Fruit fly (Drosophila melanogaster) whole organism, wandering third instar larva: Measurements from ENCODE around the gene CG15725.

Source experiments
- Abd-B ChIP-seq: fragments of >200 bp; optimal IDR thresholded peaks from 2 replicates; lab custom pipeline; 2017; ENCODE audit warnings: missing biosample characterization, missing genetic modification characterization
- CG32264 ChIP-seq: fragments of 200-800 bp; sonication (Bioruptor generic); optimal IDR thresholded peaks from 2 replicates; lab custom pipeline; 2016; ENCODE audit warnings: missing biosample characterization, missing genetic modification characterization
- CG9705 ChIP-seq: fragments of 200-800 bp; sonication (Bioruptor generic); optimal IDR thresholded peaks from 2 replicates; lab custom pipeline; 2018; ENCODE audit warnings: missing biosample characterization, mild to moderate bottlenecking, missing genetic modification characterization
- CrebA ChIP-seq: fragments of 200-800 bp; sonication (Bioruptor generic); optimal IDR thresholded peaks from 2 replicates; lab custom pipeline; 2016; ENCODE audit warnings: missing biosample characterization, mild to moderate bottlenecking, missing genetic modification characterization, borderline replicate concordance
- Dfd ChIP-seq: fragments of >200 bp; optimal IDR thresholded peaks from 2 replicates; lab custom pipeline; 2017; ENCODE audit warnings: missing biosample characterization, missing genetic modification characterization
- Dif ChIP-seq: fragments of 200-275, 200-300 bp; sonication (Bioruptor generic); optimal IDR thresholded peaks from 2 replicates; lab custom pipeline; 2018; ENCODE audit warnings: missing biosample characterization, missing genetic modification characterization; ENCODE audit not compliant: partially characterized antibody
- GATAd ChIP-seq: sonication (Bioruptor generic); optimal IDR thresholded peaks from 2 replicates; lab custom pipeline; 2016; ENCODE audit warnings: missing biosample characterization, missing genetic modification characterization
- HLH106 ChIP-seq: fragments of 200-800 bp; optimal IDR thresholded peaks from 3 replicates; lab custom pipeline; 2019; ENCODE audit warnings: missing biosample characterization, mild to moderate bottlenecking, missing genetic modification characterization, moderate library complexity
- Hnf4 ChIP-seq: fragments of 200-800 bp; sonication (Bioruptor generic); optimal IDR thresholded peaks from 2 replicates; lab custom pipeline; 2016; ENCODE audit warnings: missing biosample characterization, mild to moderate bottlenecking, missing genetic modification characterization
- Hr78 ChIP-seq: fragments of >200 bp; optimal IDR thresholded peaks from 2 replicates; lab custom pipeline; 2017; ENCODE audit warnings: missing biosample characterization, missing genetic modification characterization
- Hr83 ChIP-seq: fragments of 200-300 bp; sonication (Bioruptor generic); optimal IDR thresholded peaks from 2 replicates; lab custom pipeline; 2016; ENCODE audit warnings: missing biosample characterization, mild to moderate bottlenecking, missing genetic modification characterization, moderate library complexity; ENCODE audit not compliant: poor library complexity, severe bottlenecking
- Jra ChIP-seq: sonication (Bioruptor generic); optimal IDR thresholded peaks from 2 replicates; lab custom pipeline; 2016; ENCODE audit warnings: missing biosample characterization, missing genetic modification characterization
- Mio ChIP-seq: sonication (Bioruptor generic); optimal IDR thresholded peaks from 2 replicates; lab custom pipeline; 2016; ENCODE audit warnings: missing biosample characterization, missing genetic modification characterization
- Myc ChIP-seq: fragments of >200 bp; optimal IDR thresholded peaks from 2 replicates; lab custom pipeline; 2017
- N ChIP-seq: fragments of >200 bp; optimal IDR thresholded peaks from 2 replicates; lab custom pipeline; 2018; ENCODE audit warnings: missing biosample characterization, missing external identifiers, missing genetic modification characterization
- OdsH ChIP-seq: fragments of 200-800 bp; sonication (Bioruptor generic); optimal IDR thresholded peaks from 2 replicates; lab custom pipeline; 2016; ENCODE audit warnings: missing biosample characterization, mild to moderate bottlenecking, missing genetic modification characterization
- Rel ChIP-seq, 2 experiments: fragments of 200-800 bp; sonication (Bioruptor generic) in 1 of 2; optimal IDR thresholded peaks; 2 replicates in 1 of 2; 3 replicates in 1 of 2; lab custom pipeline; 2016 to 2019; ENCODE audit warnings: mild to moderate bottlenecking in 2 of 2, missing biosample characterization in 2 of 2, missing genetic modification characterization in 2 of 2, moderate library complexity in 1 of 2
- Sp1 ChIP-seq: fragments of 200-800 bp; sonication (Bioruptor generic); optimal IDR thresholded peaks from 3 replicates; lab custom pipeline; 2019; ENCODE audit warnings: missing biosample characterization, mild to moderate bottlenecking, missing genetic modification characterization, moderate library complexity
- Vsx2 ChIP-seq: fragments of 200-300, 225-300 bp; sonication (Bioruptor generic); optimal IDR thresholded peaks from 2 replicates; lab custom pipeline; 2018; ENCODE audit warnings: missing biosample characterization, missing genetic modification characterization; ENCODE audit not compliant: partially characterized antibody
- br ChIP-seq: fragments of 200-800 bp; sonication (Bioruptor generic); optimal IDR thresholded peaks from 2 replicates; lab custom pipeline; 2016; ENCODE audit warnings: missing biosample characterization, missing genetic modification characterization
- brk ChIP-seq: fragments of 200-800 bp; sonication (Bioruptor generic); optimal IDR thresholded peaks from 2 replicates; lab custom pipeline; 2016; ENCODE audit warnings: missing biosample characterization, mild to moderate bottlenecking, missing genetic modification characterization
- dl ChIP-seq, 2 experiments: fragments of 175-275, 200-275 bp in 1 of 2; fragments of 200-275 bp in 1 of 2; sonication (Bioruptor generic); optimal IDR thresholded peaks; lab custom pipeline; 2018; ENCODE audit warnings: mild to moderate bottlenecking in 2 of 2, missing biosample characterization in 2 of 2, missing genetic modification characterization in 2 of 2, moderate library complexity in 2 of 2; ENCODE audit not compliant: partially characterized antibody in 2 of 2, insufficient read depth in 1 of 2
- dmrt93B ChIP-seq: fragments of 200-800 bp; sonication (Bioruptor generic); optimal IDR thresholded peaks from 2 replicates; lab custom pipeline; 2018; ENCODE audit warnings: missing biosample characterization, mild to moderate bottlenecking, missing genetic modification characterization
- dsf ChIP-seq: sonication (Bioruptor generic); optimal IDR thresholded peaks from 2 replicates; lab custom pipeline; 2016; ENCODE audit warnings: missing biosample characterization, missing genetic modification characterization, borderline replicate concordance
- ey ChIP-seq: fragments of 200-800 bp; sonication (Bioruptor generic); optimal IDR thresholded peaks from 2 replicates; lab custom pipeline; 2016; ENCODE audit warnings: missing biosample characterization, missing genetic modification characterization
- foxo ChIP-seq, 2 experiments: fragments of 200-800 bp; sonication (Bioruptor generic); optimal IDR thresholded peaks; 2 replicates in 1 of 2; 3 replicates in 1 of 2; lab custom pipeline; 2016 to 2017; ENCODE audit warnings: missing biosample characterization in 2 of 2, missing genetic modification characterization in 2 of 2
- fru ChIP-seq: fragments of 200-800 bp; sonication (Bioruptor generic); optimal IDR thresholded peaks from 3 replicates; lab custom pipeline; 2016; ENCODE audit warnings: missing biosample characterization, mild to moderate bottlenecking, missing genetic modification characterization
- h ChIP-seq: fragments of 200-800 bp; sonication (Bioruptor generic); optimal IDR thresholded peaks from 3 replicates; lab custom pipeline; 2016; ENCODE audit warnings: missing biosample characterization, mild to moderate bottlenecking, missing genetic modification characterization
- jim ChIP-seq: fragments of 175-275, 200-325 bp; sonication (Bioruptor generic); optimal IDR thresholded peaks from 2 replicates; lab custom pipeline; 2016; ENCODE audit warnings: missing biosample characterization, mild to moderate bottlenecking, missing genetic modification characterization
- lola ChIP-seq: fragments of >200 bp; optimal IDR thresholded peaks from 2 replicates; lab custom pipeline; 2017; ENCODE audit warnings: missing biosample characterization, missing genetic modification characterization
- pan ChIP-seq: fragments of >200 bp; optimal IDR thresholded peaks from 2 replicates; lab custom pipeline; 2017
- psq ChIP-seq: fragments of 200-800 bp; sonication (Bioruptor generic); optimal IDR thresholded peaks from 3 replicates; lab custom pipeline; 2017; ENCODE audit warnings: missing biosample characterization, mild to moderate bottlenecking, missing genetic modification characterization, moderate library complexity
- rgr ChIP-seq: fragments of 200-800 bp; sonication (Bioruptor generic); optimal IDR thresholded peaks from 3 replicates; lab custom pipeline; 2016; ENCODE audit warnings: missing biosample characterization, mild to moderate bottlenecking, missing genetic modification characterization
- sage ChIP-seq: fragments of 200-800 bp; sonication (Bioruptor generic); optimal IDR thresholded peaks from 2 replicates; lab custom pipeline; 2016; ENCODE audit warnings: missing biosample characterization, mild to moderate bottlenecking, missing genetic modification characterization
- sv ChIP-seq: fragments of 200-800 bp; sonication (Bioruptor generic); optimal IDR thresholded peaks from 3 replicates; lab custom pipeline; 2016; ENCODE audit warnings: missing biosample characterization, missing genetic modification characterization
- tai ChIP-seq: sonication (Bioruptor generic); optimal IDR thresholded peaks from 2 replicates; lab custom pipeline; 2016; ENCODE audit warnings: missing biosample characterization, missing genetic modification characterization
- usp ChIP-seq: fragments of >200 bp; optimal IDR thresholded peaks from 2 replicates; lab custom pipeline; 2017; ENCODE audit warnings: missing biosample characterization, missing genetic modification characterization
- woc ChIP-seq: sonication (Bioruptor generic); optimal IDR thresholded peaks from 2 replicates; lab custom pipeline; 2016; ENCODE audit warnings: missing biosample characterization, mild to moderate bottlenecking, missing genetic modification characterization

CG15725 gene

DNA sequence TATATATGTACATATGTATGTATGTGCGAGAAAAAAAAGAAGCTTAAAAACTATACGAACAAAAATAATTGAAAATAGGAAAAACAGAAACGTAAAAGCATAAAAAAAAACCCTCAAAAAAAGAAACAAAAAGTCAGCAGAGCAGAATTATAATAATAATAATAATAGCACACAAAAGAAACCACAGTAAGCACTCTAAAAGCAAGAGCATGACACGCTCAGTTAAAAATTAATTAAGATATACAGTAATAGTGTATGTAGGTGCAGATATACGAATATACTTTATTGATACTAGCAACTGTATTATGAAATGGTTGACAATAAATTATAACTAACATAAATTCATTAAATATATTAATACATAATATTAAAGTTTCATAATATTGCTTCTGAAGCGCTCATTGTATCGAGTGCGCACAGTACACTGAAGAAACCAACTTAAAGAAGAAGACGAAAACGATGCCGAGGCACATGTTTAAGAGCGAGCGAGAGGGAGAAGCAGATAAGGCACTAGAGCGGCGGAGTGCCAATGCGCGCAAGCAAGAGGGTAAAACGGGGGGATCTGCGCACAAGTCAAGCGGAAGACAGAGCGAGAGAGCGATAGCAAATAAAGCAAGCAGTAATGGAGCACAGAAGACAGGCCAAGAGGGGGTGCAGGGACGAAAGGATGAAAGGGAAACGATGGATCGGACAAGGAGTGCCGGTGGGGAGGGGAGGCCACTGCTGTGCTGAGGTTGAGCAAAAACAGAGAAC, 29.2 kb downstream of the CG15725 start (continued):
- TF ChIP-seq GATAd (GFP tag; lab: Kevin White, UChicago) (no peak), CrebA (GFP tag; lab: Kevin White, UChicago) (peak; percentile 7), Sp1 (GFP tag; lab: Kevin White, UChicago) (peak; percentile 92), dl (GFP tag; optimal IDR thresholded peaks at IDR 0.05; lab: Kevin White, UChicago; ENCODE audit: insufficient read depth in 1 of 2, partially characterized antibody in 2 of 2) (peak; percentile 67 to 83), usp (GFP tag; lab: Kevin White, UChicago) (no peak), lola (GFP tag; lab: Kevin White, UChicago) (no peak), Dif (GFP tag; lab: Kevin White, UChicago) (peak; percentile 87), fru (peak; percentile 27), Hr83 (GFP tag; lab: Kevin White, UChicago) (peak; percentile 95), tai (GFP tag; lab: Kevin White, UChicago) (no peak), h (no peak), br (GFP tag; lab: Kevin White, UChicago) (no peak), Myc (lab: Kevin White, UChicago) (no peak), CG9705 (GFP tag; lab: Kevin White, UChicago) (peak; percentile 86), Vsx2 (peak; percentile 53), Abd-B (GFP tag; lab: Kevin White, UChicago) (no peak), Rel (GFP tag; optimal IDR thresholded peaks at IDR 0.05; lab: Kevin White, UChicago) (no peak), Rel (tag; optimal IDR thresholded peaks at IDR 0.05; lab: Kevin White, UChicago) (peak; percentile 72), N (peak; percentile 13)
- TF ChIP-seq, all 38 proteins: peak for 19

DNA sequence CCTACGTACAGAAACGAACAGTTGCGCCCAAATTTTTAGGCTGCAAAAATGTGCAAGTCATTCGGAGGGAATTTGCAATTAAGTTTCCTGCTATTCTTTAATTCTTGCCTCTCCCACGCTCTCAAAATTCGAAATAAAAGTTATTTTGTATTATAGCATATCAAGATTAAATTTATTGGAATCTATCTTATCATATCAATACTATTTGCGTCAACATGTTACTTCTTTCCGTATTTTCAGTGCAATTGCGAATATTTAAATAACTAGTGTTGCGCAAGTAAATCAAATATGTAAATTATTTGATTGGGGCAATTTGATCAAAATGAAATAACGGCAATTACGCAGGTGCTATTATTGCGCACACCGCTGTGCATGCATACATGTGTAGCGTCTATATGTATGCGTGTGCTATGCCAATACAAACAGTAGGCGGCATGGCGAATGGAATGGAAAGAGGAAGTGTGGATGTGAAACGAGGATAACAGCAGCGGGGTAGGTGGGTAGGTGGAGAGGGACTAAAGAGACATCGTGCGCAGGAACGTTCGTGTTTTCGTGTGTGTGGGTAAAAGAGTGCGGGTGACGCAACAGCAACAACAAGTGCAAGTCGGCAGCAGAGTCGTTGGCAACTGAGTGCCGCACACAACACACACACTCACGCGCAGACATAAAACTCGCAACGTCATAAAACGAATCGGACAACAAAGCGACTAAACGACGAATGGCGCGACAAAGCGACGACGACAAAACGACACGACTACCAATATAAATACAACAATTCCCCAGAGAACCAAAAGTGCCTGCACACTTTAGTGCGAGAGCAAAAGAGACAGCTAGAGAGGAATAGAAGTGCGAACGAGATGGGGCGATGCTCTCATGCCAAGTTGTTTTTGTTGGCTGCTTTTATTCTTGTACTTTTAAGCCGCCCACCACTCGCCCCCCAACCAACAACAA, 30.1 kb downstream of the CG15725 start:
- peak; percentile 99 for TF ChIP-seq psq (GFP tag; lab: Kevin White, UChicago)
- TF ChIP-seq ey (GFP tag; lab: Kevin White, UChicago), result peak; percentile 96
- no peak for TF ChIP-seq Myc (lab: Kevin White, UChicago)
- TF ChIP-seq Rel (GFP tag; optimal IDR thresholded peaks at IDR 0.05; lab: Kevin White, UChicago), result peak; percentile 40
- TF ChIP-seq Rel (tag; optimal IDR thresholded peaks at IDR 0.05; lab: Kevin White, UChicago), result peak; percentile 46
- no peak for TF ChIP-seq Hr78
- peak; percentile 48 for TF ChIP-seq Hnf4
- TF ChIP-seq dmrt93B, result peak; percentile 98
- TF ChIP-seq CrebA (GFP tag; lab: Kevin White, UChicago), result peak; percentile 85
- TF ChIP-seq dsf (GFP tag; lab: Kevin White, UChicago), result peak; percentile 81
- peak; percentile 46 for TF ChIP-seq sage (GFP tag; lab: Kevin White, UChicago)
- TF ChIP-seq h, result peak; percentile 90
- peak; percentile 24 for TF ChIP-seq Mio (GFP tag; lab: Kevin White, UChicago)
- TF ChIP-seq Sp1 (GFP tag; lab: Kevin White, UChicago), result peak; percentile 98
- TF ChIP-seq foxo (GFP tag; optimal IDR thresholded peaks at IDR 0.05; lab: Kevin White, UChicago), result peak in 1 of 2 experiments; percentile 95
- peak; percentile 96 for TF ChIP-seq HLH106 (tag; lab: Kevin White, UChicago)
- peak; percentile 94 for TF ChIP-seq CG9705 (GFP tag; lab: Kevin White, UChicago)
- TF ChIP-seq lola (GFP tag; lab: Kevin White, UChicago), result no peak
- TF ChIP-seq fru, result peak; percentile 94
- no peak for TF ChIP-seq N
- TF ChIP-seq woc (GFP tag; lab: Kevin White, UChicago), result peak; percentile 98
- TF ChIP-seq Dfd (GFP tag; lab: Kevin White, UChicago), result peak; percentile 80
- peak; percentile 72 for TF ChIP-seq CG32264 (GFP tag; lab: Kevin White, UChicago)
- TF ChIP-seq br (GFP tag; lab: Kevin White, UChicago), result peak; percentile 92
- TF ChIP-seq Vsx2, result peak; percentile 40
- no peak for TF ChIP-seq usp (GFP tag; lab: Kevin White, UChicago)
- peak; percentile 35 for TF ChIP-seq Abd-B (GFP tag; lab: Kevin White, UChicago)
- peak; percentile 91 for TF ChIP-seq tai (GFP tag; lab: Kevin White, UChicago)
- peak; percentile 92 for TF ChIP-seq jim (GFP tag; lab: Kevin White, UChicago)
- peak; percentile 95 for TF ChIP-seq sv (GFP tag; lab: Kevin White, UChicago)
- TF ChIP-seq dl (GFP tag; optimal IDR thresholded peaks at IDR 0.05; lab: Kevin White, UChicago; ENCODE audit: insufficient read depth in 1 of 2, partially characterized antibody in 2 of 2), result peak; percentile 51 to 71
- peak; percentile 81 for TF ChIP-seq GATAd (GFP tag; lab: Kevin White, UChicago)
- TF ChIP-seq brk (GFP tag; lab: Kevin White, UChicago), result peak; percentile 80
- no peak for TF ChIP-seq pan (lab: Kevin White, UChicago)
- TF ChIP-seq Hr83 (GFP tag; lab: Kevin White, UChicago), result peak; percentile 93
- TF ChIP-seq Dif (GFP tag; lab: Kevin White, UChicago), result peak; percentile 57
- TF ChIP-seq Jra (GFP tag; lab: Kevin White, UChicago), result peak; percentile 56
- TF ChIP-seq rgr (GFP tag; lab: Kevin White, UChicago), result peak; percentile 90
- peak; percentile 92 for TF ChIP-seq OdsH (GFP tag; lab: Kevin White, UChicago)
